Fruit fly (Drosophila melanogaster) whole organism, embryonic: Measurements from ENCODE around the gene SecS.

Experiments used
- B-H2 ChIP-seq: fragments of 200-800 bp; sonication (Bioruptor generic); optimal IDR thresholded peaks from 2 replicates; lab custom pipeline; 2018; ENCODE audit warnings: missing biosample characterization, mild to moderate bottlenecking, missing genetic modification characterization
- CG10462 ChIP-seq: fragments of 200-800 bp; sonication (Bioruptor generic); optimal IDR thresholded peaks from 2 replicates; lab custom pipeline; 2016; ENCODE audit warnings: missing biosample characterization, missing genetic modification characterization
- CG12219 ChIP-seq: fragments of 200-800 bp; sonication (Bioruptor generic); optimal IDR thresholded peaks from 3 replicates; lab custom pipeline; 2018; ENCODE audit warnings: missing biosample characterization, mild to moderate bottlenecking, missing genetic modification characterization
- CG12769 ChIP-seq: fragments of 200-800 bp; sonication (Bioruptor generic); optimal IDR thresholded peaks from 2 replicates; lab custom pipeline; 2019; ENCODE audit warnings: missing biosample characterization, mild to moderate bottlenecking, missing genetic modification characterization, moderate library complexity
- CG14860 ChIP-seq: fragments of 200-800 bp; sonication (Bioruptor generic); IDR thresholded peaks from 3 replicates; pipeline ENCODE4 v1.3.6; 2022; ENCODE audit warnings: missing biosample characterization, missing genetic modification characterization; ENCODE audit not compliant: partially characterized antibody
- CG16813 ChIP-seq: fragments of 200-800 bp; sonication (Bioruptor generic); IDR thresholded peaks from 3 replicates; pipeline ENCODE4 v1.3.6; 2022; ENCODE audit warnings: missing biosample characterization, missing genetic modification characterization; ENCODE audit not compliant: partially characterized antibody
- CG17186 ChIP-seq: fragments of 200-800 bp; sonication (Bioruptor generic); optimal IDR thresholded peaks from 3 replicates; lab custom pipeline; 2017; ENCODE audit warnings: missing biosample characterization, missing genetic modification reagents, missing genetic modification characterization
- CG17829 ChIP-seq: fragments of 200-800 bp; optimal IDR thresholded peaks from 2 replicates; lab custom pipeline; 2019; ENCODE audit warnings: missing biosample characterization, mild to moderate bottlenecking, missing genetic modification characterization, moderate library complexity
- CG18476 ChIP-seq: fragments of 200-800 bp; sonication (Bioruptor generic); optimal IDR thresholded peaks from 2 replicates; lab custom pipeline; 2016; ENCODE audit warnings: missing biosample characterization, mild to moderate bottlenecking, missing genetic modification characterization
- CG18599 ChIP-seq: fragments of 200-800 bp; sonication (Bioruptor generic); optimal IDR thresholded peaks from 3 replicates; lab custom pipeline; 2017; ENCODE audit warnings: missing biosample characterization, missing genetic modification characterization, mild to moderate bottlenecking, moderate library complexity, missing genetic modification reagents
- CG31441 ChIP-seq: fragments of 200-800 bp; sonication (Bioruptor generic); IDR thresholded peaks from 2 replicates; pipeline ENCODE4 v1.3.6; 2022; ENCODE audit warnings: missing biosample characterization, missing genetic modification characterization
- CG32772 ChIP-seq: fragments of 200-800 bp; sonication (Bioruptor generic); IDR thresholded peaks from 2 replicates; pipeline ENCODE4 v1.3.6; 2022; ENCODE audit warnings: missing biosample characterization, missing genetic modification characterization
- CG3281 ChIP-seq: fragments of 200-800 bp; sonication (Bioruptor generic); optimal IDR thresholded peaks from 3 replicates; lab custom pipeline; 2017; ENCODE audit warnings: missing biosample characterization, mild to moderate bottlenecking, missing genetic modification characterization
- CG3995 ChIP-seq: fragments of 200-800 bp; sonication (Bioruptor generic); optimal IDR thresholded peaks from 3 replicates; lab custom pipeline; 2016; ENCODE audit warnings: missing biosample characterization, missing genetic modification characterization
- CG4328 ChIP-seq: fragments of 200-800 bp; sonication (Bioruptor generic); optimal IDR thresholded peaks from 3 replicates; lab custom pipeline; 2017; ENCODE audit warnings: missing biosample characterization, missing genetic modification reagents, missing genetic modification characterization
- CG6654 ChIP-seq: fragments of 200-800 bp; sonication (Bioruptor generic); optimal IDR thresholded peaks from 2 replicates; lab custom pipeline; 2017; ENCODE audit warnings: missing biosample characterization, mild to moderate bottlenecking, missing genetic modification characterization
- CG6791 ChIP-seq: fragments of 200-800 bp; sonication (Bioruptor generic); IDR thresholded peaks from 3 replicates; pipeline ENCODE4 v1.3.6; 2022; ENCODE audit warnings: missing biosample characterization, missing genetic modification characterization; ENCODE audit not compliant: partially characterized antibody
- CG7271 ChIP-seq: fragments of 200-800 bp; sonication (Bioruptor generic); optimal IDR thresholded peaks from 2 replicates; lab custom pipeline; 2018; ENCODE audit warnings: missing biosample characterization, mild to moderate bottlenecking, missing genetic modification characterization, moderate library complexity
- CG8290 ChIP-seq, 3 experiments: fragments of 200-800 bp; sonication (Bioruptor generic); optimal IDR thresholded peaks; 2 replicates each; lab custom pipeline; 2016 to 2019; ENCODE audit warnings: missing biosample characterization in 3 of 3, missing genetic modification characterization in 3 of 3, mild to moderate bottlenecking in 2 of 3, moderate library complexity in 1 of 3
- Camta ChIP-seq: fragments of 200-800 bp; sonication (Bioruptor generic); optimal IDR thresholded peaks from 2 replicates; lab custom pipeline; 2016; ENCODE audit warnings: missing biosample characterization, missing genetic modification characterization
- Chrac-16 ChIP-seq: fragments of 200-800 bp; sonication (Bioruptor generic); optimal IDR thresholded peaks from 3 replicates; lab custom pipeline; 2016; ENCODE audit warnings: missing biosample characterization, missing genetic modification characterization
- D19B ChIP-seq: fragments of 200-800 bp; sonication (Bioruptor generic); optimal IDR thresholded peaks from 2 replicates; lab custom pipeline; 2017; ENCODE audit warnings: missing biosample characterization, mild to moderate bottlenecking, missing genetic modification characterization
- Doc2 ChIP-seq: fragments of 200-800 bp; sonication (Bioruptor generic); IDR thresholded peaks from 2 replicates; pipeline ENCODE4 v1.3.6; 2022; ENCODE audit warnings: missing biosample characterization, missing genetic modification characterization
- Ets65A ChIP-seq: fragments of 200-800 bp; sonication (Bioruptor generic); peaks from one replicate; lab custom pipeline; 2016; ENCODE audit warnings: missing biosample characterization, missing genetic modification characterization
- HLH3B ChIP-seq: fragments of 200-800 bp; sonication (Bioruptor generic); IDR thresholded peaks from 2 replicates; pipeline ENCODE4 v1.3.6; 2022; ENCODE audit warnings: missing biosample characterization, missing genetic modification characterization
- HLH4C ChIP-seq: fragments of 200-800 bp; sonication (Bioruptor generic); IDR thresholded peaks from 3 replicates; pipeline ENCODE4 v1.3.6; 2022; ENCODE audit warnings: missing biosample characterization, missing genetic modification characterization; ENCODE audit not compliant: partially characterized antibody
- Hmr ChIP-seq: fragments of 200-800 bp; sonication (Bioruptor generic); optimal IDR thresholded peaks from 3 replicates; lab custom pipeline; 2017; ENCODE audit warnings: mild to moderate bottlenecking, missing biosample characterization, missing genetic modification reagents, missing genetic modification characterization
- Hr78 ChIP-seq, 2 experiments: fragments of 200-800 bp in 1 of 2; fragments of >200 bp in 1 of 2; sonication (Bioruptor generic) in 1 of 2; optimal IDR thresholded peaks; 2 replicates each; lab custom pipeline; 2017 to 2019; ENCODE audit warnings: missing biosample characterization in 2 of 2, missing genetic modification characterization in 2 of 2, mild to moderate bottlenecking in 1 of 2, moderate library complexity in 1 of 2
- Kr ChIP-seq: fragments of 200-800 bp; sonication (Bioruptor generic); optimal IDR thresholded peaks from 2 replicates; lab custom pipeline; 2017; ENCODE audit warnings: missing biosample characterization, mild to moderate bottlenecking, missing genetic modification characterization
- Med ChIP-seq: fragments of 200-800 bp; sonication (Bioruptor generic); peaks from one replicate; lab custom pipeline; 2016; ENCODE audit warnings: missing biosample characterization, missing genetic modification characterization, mild to moderate bottlenecking, inconsistent platforms, moderate library complexity
- Opbp ChIP-seq: fragments of 200-800 bp; sonication (Bioruptor generic); IDR thresholded peaks from 3 replicates; pipeline ENCODE4 v1.3.6; 2022; ENCODE audit warnings: missing biosample characterization, missing genetic modification characterization; ENCODE audit not compliant: partially characterized antibody
- Sry-β ChIP-seq: fragments of 200-800 bp; sonication (Bioruptor generic); optimal IDR thresholded peaks from 2 replicates; lab custom pipeline; 2018; ENCODE audit warnings: missing biosample characterization, mild to moderate bottlenecking, missing genetic modification characterization, moderate library complexity
- Trl ChIP-seq, 3 experiments: fragments of >200 bp in 2 of 3; fragments of 200-800 bp in 1 of 3; sonication (Bioruptor generic) in 1 of 3; optimal IDR thresholded peaks; 2 replicates in 1 of 3; 3 replicates in 2 of 3; lab custom pipeline; 2016 to 2017; ENCODE audit warnings: missing biosample characterization in 1 of 3, missing genetic modification characterization in 1 of 3
- ase ChIP-seq: fragments of 200-800 bp; sonication (Bioruptor generic); IDR thresholded peaks from 3 replicates; pipeline ENCODE4 v1.3.6; 2022; ENCODE audit warnings: missing biosample characterization, missing genetic modification characterization
- ato ChIP-seq: fragments of 200-800 bp; sonication (Bioruptor generic); IDR thresholded peaks from 2 replicates; pipeline ENCODE4 v1.3.6; 2022; ENCODE audit warnings: missing biosample characterization, missing genetic modification characterization; ENCODE audit not compliant: partially characterized antibody
- caup ChIP-seq: fragments of 200-800 bp; sonication (Bioruptor generic); optimal IDR thresholded peaks from 3 replicates; lab custom pipeline; 2017; ENCODE audit warnings: missing biosample characterization, mild to moderate bottlenecking, missing genetic modification characterization, moderate library complexity; ENCODE audit not compliant: severe bottlenecking
- fd3F ChIP-seq: fragments of 200-800 bp; sonication (Bioruptor generic); optimal IDR thresholded peaks from 2 replicates; lab custom pipeline; 2018; ENCODE audit warnings: missing biosample characterization, mild to moderate bottlenecking, missing genetic modification characterization, moderate library complexity
- ftz-f1 ChIP-seq: fragments of 200-800 bp; sonication (Bioruptor generic); optimal IDR thresholded peaks from 2 replicates; lab custom pipeline; 2016; ENCODE audit warnings: missing biosample characterization, missing genetic modification characterization
- gem ChIP-seq: fragments of 200-800 bp; sonication (Bioruptor generic); optimal IDR thresholded peaks from 2 replicates; lab custom pipeline; 2019; ENCODE audit warnings: missing biosample characterization, mild to moderate bottlenecking, missing genetic modification characterization, moderate library complexity
- gfzf ChIP-seq: fragments of 200-800 bp; sonication (Bioruptor generic); optimal IDR thresholded peaks from 2 replicates; lab custom pipeline; 2016; ENCODE audit warnings: missing biosample characterization, mild to moderate bottlenecking, missing genetic modification characterization, moderate library complexity
- ken ChIP-seq: fragments of 200-800 bp; sonication (Bioruptor generic); IDR thresholded peaks from 3 replicates; pipeline ENCODE4 v1.3.6; 2022; ENCODE audit warnings: missing biosample characterization, missing genetic modification characterization
- mam ChIP-seq: fragments of 200-800 bp; sonication (Bioruptor generic); optimal IDR thresholded peaks from 3 replicates; lab custom pipeline; 2016; ENCODE audit warnings: missing biosample characterization, missing genetic modification characterization
- mirr ChIP-seq: fragments of 200-800 bp; sonication (Bioruptor generic); optimal IDR thresholded peaks from 3 replicates; lab custom pipeline; 2018; ENCODE audit warnings: missing biosample characterization, mild to moderate bottlenecking, missing genetic modification characterization
- nerfin-2 ChIP-seq: fragments of 200-800 bp; sonication (Bioruptor generic); IDR thresholded peaks from 2 replicates; pipeline ENCODE4 v1.3.6; 2022; ENCODE audit warnings: missing biosample characterization, missing genetic modification characterization; ENCODE audit not compliant: partially characterized antibody
- nmo ChIP-seq: fragments of 200-800 bp; sonication (Bioruptor generic); optimal IDR thresholded peaks from 2 replicates; lab custom pipeline; 2018; ENCODE audit warnings: missing biosample characterization, mild to moderate bottlenecking, missing genetic modification characterization, moderate library complexity
- pnt ChIP-seq: fragments of 200-800 bp; sonication (Bioruptor generic); optimal IDR thresholded peaks from 3 replicates; lab custom pipeline; 2016; ENCODE audit warnings: missing biosample characterization, missing genetic modification characterization
- slou ChIP-seq: fragments of 200-800 bp; sonication (Bioruptor generic); optimal IDR thresholded peaks from 3 replicates; lab custom pipeline; 2016; ENCODE audit warnings: missing biosample characterization, missing genetic modification characterization
- tna ChIP-seq: fragments of 200-800 bp; sonication (Bioruptor generic); IDR thresholded peaks from 2 replicates; pipeline ENCODE4 v1.3.6; 2022; ENCODE audit warnings: missing biosample characterization, missing genetic modification characterization; ENCODE audit not compliant: partially characterized antibody
- zfh1 ChIP-seq: fragments of 200-800 bp; sonication (Bioruptor generic); IDR thresholded peaks from 3 replicates; pipeline ENCODE4 v1.3.6; 2022; ENCODE audit warnings: missing biosample characterization, missing genetic modification characterization

SecS gene

dm6 chr3R:5601044-5601523 lies at the start of gene SecS, which contains the start of gene kra (continued):
- TF ChIP-seq CG3281 (GFP tag; lab: Kevin White, UChicago) (peak; percentile 62), Chrac-16 (peak; percentile 69), CG31441 (GFP tag; lab: Robert Waterston, UW) (no peak), caup (peak; percentile 54), CG3995 (GFP tag; lab: Kevin White, UChicago) (peak; percentile 43), Doc2 (GFP tag; lab: Robert Waterston, UW) (no peak), ftz-f1 (GFP tag; lab: Kevin White, UChicago) (peak; percentile 19), CG18599 (GFP tag; lab: Kevin White, UChicago) (peak; percentile 72), Camta (GFP tag; lab: Kevin White, UChicago) (peak; percentile 5), CG12219 (no peak), ase (GFP tag; lab: Robert Waterston, UW) (no peak), mam (peak; percentile 68), Ets65A (GFP tag; lab: Kevin White, UChicago) (peak; percentile 90), CG7271 (tag; lab: Kevin White, UChicago) (peak; percentile 10), B-H2 (GFP tag; lab: Kevin White, UChicago) (peak; percentile 58), fd3F (peak; percentile 47), mirr (GFP tag; lab: Kevin White, UChicago) (peak; percentile 9), CG6791 (GFP tag; lab: Robert Waterston, UW) (no peak), CG8290 (GFP tag; optimal IDR thresholded peaks at IDR 0.05; lab: Kevin White, UChicago) (peak; percentile 48), CG8290 (tag; optimal IDR thresholded peaks at IDR 0.05; lab: Kevin White, UChicago) (peak in 1 of 2 experiments; percentile 78), CG4328 (peak; percentile 63), CG17186 (GFP tag; lab: Kevin White, UChicago) (peak; percentile 86), CG17829 (peak; percentile 67), Sry-β (GFP tag; lab: Kevin White, UChicago) (peak; percentile 16), nmo (peak; percentile 75), CG12769 (tag; lab: Kevin White, UChicago) (no peak), CG18476 (peak; percentile 52), CG10462 (peak; percentile 26), Trl (optimal IDR thresholded peaks at IDR 0.05; lab: Kevin White, UChicago) (no peak), Trl (GFP tag; optimal IDR thresholded peaks at IDR 0.05; lab: Kevin White, UChicago) (peak; percentile 52), Hr78 (GFP tag; optimal IDR thresholded peaks at IDR 0.05; lab: Kevin White, UChicago) (no peak), pnt (GFP tag; lab: Kevin White, UChicago) (peak; percentile 21), D19B (GFP tag; lab: Kevin White, UChicago) (peak; percentile 4), Hmr (GFP tag; lab: Kevin White, UChicago) (peak; percentile 81), slou (GFP tag; lab: Kevin White, UChicago) (peak; percentile 65), ken (GFP tag; lab: Robert Waterston, UW) (no peak), Kr (no peak), CG32772 (no peak), gem (tag; lab: Kevin White, UChicago) (peak; percentile 75)

- TF ChIP-seq CG6654 (GFP tag; lab: Kevin White, UChicago) (no peak), HLH3B (GFP tag; lab: Robert Waterston, UW) (no peak), CG16813 (GFP tag; lab: Robert Waterston, UW) (peak; percentile 67), gfzf (GFP tag; lab: Kevin White, UChicago) (peak; percentile 10), CG14860 (GFP tag; lab: Robert Waterston, UW) (peak; percentile 40; the same call in 1 of the 3 replicates), Opbp (peak; percentile 15; the same call in 1 of the 3 replicates), ken (GFP tag; lab: Robert Waterston, UW) (no peak), ato (GFP tag; lab: Robert Waterston, UW) (0 out of 2 replicates have a peak, but pooled peaks have one; percentile 33), nerfin-2 (peak; percentile 61), HLH4C (GFP tag; lab: Robert Waterston, UW) (peak; percentile 72), CG6791 (GFP tag; lab: Robert Waterston, UW) (0 out of 3 replicates have a peak, but pooled peaks have one; percentile 44), zfh1 (GFP tag; lab: Robert Waterston, UW) (no peak), tna (GFP tag; lab: Robert Waterston, UW) (peak; percentile 34; the same call in 1 of the 2 replicates), Med (GFP tag; lab: Kevin White, UChicago) (peak; percentile 20)
Observed at dm6 chr3R:5551593-5551992, 49.6 kb upstream of the SecS start.
